Worm (Caenorhabditis elegans): ENCODE measurements around the gene F26G1.11.

The F26G1.11 gene

ce11 chrII:4797071-4797470, 20.1 kb downstream of the F26G1.11 start, which contains the start of gene C33F10.14:
Gene C33F10.14, plus strand, starts transcription at chrII:4797371.
- TF ChIP-seq T22C8.4 (GFP tag; IDR thresholded peaks at IDR 0.05) (no peak), tab-1 (GFP tag; IDR thresholded peaks at IDR 0.05) (no peak), flt-1 (GFP tag; IDR thresholded peaks at IDR 0.05) (no peak)

- TF ChIP-seq cog-1 (tag; optimal IDR thresholded peaks at IDR 0.05): no peak
- TF ChIP-seq klf-2 (GFP tag; conservative IDR thresholded peaks at IDR 0.05): no peak
- no peak for TF ChIP-seq ztf-29 (GFP tag; IDR thresholded peaks at IDR 0.05)
- no peak for TF ChIP-seq tab-1 (GFP tag; IDR thresholded peaks at IDR 0.05)
- TF ChIP-seq ref-1 (GFP tag; conservative IDR thresholded peaks at IDR 0.05): no peak
- no peak for TF ChIP-seq med-1 (GFP tag; optimal IDR thresholded peaks at IDR 0.05; ENCODE audit: insufficient read depth)
- no peak for TF ChIP-seq ztf-23 (GFP tag; IDR thresholded peaks at IDR 0.05)
- TF ChIP-seq T22C8.4 (GFP tag; IDR thresholded peaks at IDR 0.05): no peak
These were observed 23.6 kb downstream of the F26G1.11 start for ce11 chrII:4800524-4800923.

- TF ChIP-seq ref-1 (GFP tag; conservative IDR thresholded peaks at IDR 0.05): no peak
- TF ChIP-seq cog-1 (tag; optimal IDR thresholded peaks at IDR 0.05): no peak
- no peak for TF ChIP-seq ztf-23 (GFP tag; IDR thresholded peaks at IDR 0.05)
- TF ChIP-seq ztf-29 (GFP tag; IDR thresholded peaks at IDR 0.05): no peak
- TF ChIP-seq klf-2 (GFP tag; conservative IDR thresholded peaks at IDR 0.05): no peak
- no peak for TF ChIP-seq T22C8.4 (GFP tag; IDR thresholded peaks at IDR 0.05)
- TF ChIP-seq med-1 (GFP tag; optimal IDR thresholded peaks at IDR 0.05; ENCODE audit: insufficient read depth): no peak
- TF ChIP-seq tab-1 (GFP tag; IDR thresholded peaks at IDR 0.05): no peak
- no peak for TF ChIP-seq flt-1 (GFP tag; IDR thresholded peaks at IDR 0.05)
These were observed 26.0 kb downstream of the F26G1.11 start for ce11 chrII:4802917-4803316.

- no peak for TF ChIP-seq med-1 (GFP tag; optimal IDR thresholded peaks at IDR 0.05; ENCODE audit: insufficient read depth)
- no peak for TF ChIP-seq flt-1 (GFP tag; IDR thresholded peaks at IDR 0.05)
- no peak for TF ChIP-seq cog-1 (tag; optimal IDR thresholded peaks at IDR 0.05)
- TF ChIP-seq ztf-23 (GFP tag; IDR thresholded peaks at IDR 0.05): no peak
These were observed 28.9 kb downstream of the F26G1.11 start for ce11 chrII:4805799-4806198.

- TF ChIP-seq ztf-29 (GFP tag; IDR thresholded peaks at IDR 0.05): no peak
- no peak for TF ChIP-seq tab-1 (GFP tag; IDR thresholded peaks at IDR 0.05)
- TF ChIP-seq ref-1 (GFP tag; conservative IDR thresholded peaks at IDR 0.05): no peak
- no peak for TF ChIP-seq med-1 (GFP tag; optimal IDR thresholded peaks at IDR 0.05; ENCODE audit: insufficient read depth)
- no peak for TF ChIP-seq klf-2 (GFP tag; conservative IDR thresholded peaks at IDR 0.05)
- TF ChIP-seq T22C8.4 (GFP tag; IDR thresholded peaks at IDR 0.05): no peak
- no peak for TF ChIP-seq ztf-23 (GFP tag; IDR thresholded peaks at IDR 0.05)
- TF ChIP-seq flt-1 (GFP tag; IDR thresholded peaks at IDR 0.05): no peak
- no peak for TF ChIP-seq cog-1 (tag; optimal IDR thresholded peaks at IDR 0.05)
These were observed 29.3 kb downstream of the F26G1.11 start for ce11 chrII:4806261-4806660.

ce11 chrII:4806726-4807125, 29.8 kb downstream of the F26G1.11 start:
- TF ChIP-seq cog-1 (tag; optimal IDR thresholded peaks at IDR 0.05): no peak
- no peak for TF ChIP-seq tab-1 (GFP tag; IDR thresholded peaks at IDR 0.05)
- no peak for TF ChIP-seq flt-1 (GFP tag; IDR thresholded peaks at IDR 0.05)
- no peak for TF ChIP-seq ztf-29 (GFP tag; IDR thresholded peaks at IDR 0.05)
- no peak for TF ChIP-seq T22C8.4 (GFP tag; IDR thresholded peaks at IDR 0.05)
- no peak for TF ChIP-seq klf-2 (GFP tag; conservative IDR thresholded peaks at IDR 0.05)
- no peak for TF ChIP-seq ref-1 (GFP tag; conservative IDR thresholded peaks at IDR 0.05)
- TF ChIP-seq ztf-23 (GFP tag; IDR thresholded peaks at IDR 0.05): no peak

ce11 chrII:4811986-4812385, 35.0 kb downstream of the F26G1.11 start, which contains the start of gene rig-6:
Gene rig-6, minus strand, starts transcription at chrII:4812086.
- TF ChIP-seq ztf-29 (GFP tag; IDR thresholded peaks at IDR 0.05) (no peak), klf-2 (GFP tag; conservative IDR thresholded peaks at IDR 0.05) (no peak), ref-1 (GFP tag; conservative IDR thresholded peaks at IDR 0.05) (no peak), cog-1 (tag; optimal IDR thresholded peaks at IDR 0.05) (no peak), tab-1 (GFP tag; IDR thresholded peaks at IDR 0.05) (no peak), flt-1 (GFP tag; IDR thresholded peaks at IDR 0.05) (no peak), ztf-23 (GFP tag; IDR thresholded peaks at IDR 0.05) (no peak), med-1 (GFP tag; optimal IDR thresholded peaks at IDR 0.05; ENCODE audit: insufficient read depth) (no peak), T22C8.4 (GFP tag; IDR thresholded peaks at IDR 0.05) (no peak)

- TF ChIP-seq T22C8.4 (GFP tag; IDR thresholded peaks at IDR 0.05) (no peak), tab-1 (GFP tag; IDR thresholded peaks at IDR 0.05) (no peak), med-1 (GFP tag; optimal IDR thresholded peaks at IDR 0.05; ENCODE audit: insufficient read depth) (no peak)
These were observed 38.4 kb downstream of the F26G1.11 start for ce11 chrII:4815356-4815755.

ce11 chrII:4818780-4819179, 41.8 kb downstream of the F26G1.11 start:
- TF ChIP-seq klf-2 (GFP tag; conservative IDR thresholded peaks at IDR 0.05) (no peak), flt-1 (GFP tag; IDR thresholded peaks at IDR 0.05) (no peak), med-1 (GFP tag; optimal IDR thresholded peaks at IDR 0.05; ENCODE audit: insufficient read depth) (no peak), tab-1 (GFP tag; IDR thresholded peaks at IDR 0.05) (no peak), T22C8.4 (GFP tag; IDR thresholded peaks at IDR 0.05) (no peak), ztf-29 (GFP tag; IDR thresholded peaks at IDR 0.05) (no peak), ref-1 (GFP tag; conservative IDR thresholded peaks at IDR 0.05) (no peak)

- TF ChIP-seq ztf-29 (GFP tag; IDR thresholded peaks at IDR 0.05) (no peak), flt-1 (GFP tag; IDR thresholded peaks at IDR 0.05) (no peak), klf-2 (GFP tag; conservative IDR thresholded peaks at IDR 0.05) (no peak), tab-1 (GFP tag; IDR thresholded peaks at IDR 0.05) (no peak), ztf-23 (GFP tag; IDR thresholded peaks at IDR 0.05) (no peak), med-1 (GFP tag; optimal IDR thresholded peaks at IDR 0.05; ENCODE audit: insufficient read depth) (no peak)
These were observed 44.8 kb downstream of the F26G1.11 start, which contains the start of gene lact-5 for ce11 chrII:4821739-4822138. Gene lact-5, minus strand, starts transcription at chrII:4821739.

- no peak for TF ChIP-seq flt-1 (GFP tag; IDR thresholded peaks at IDR 0.05)
- no peak for TF ChIP-seq T22C8.4 (GFP tag; IDR thresholded peaks at IDR 0.05)
- TF ChIP-seq ztf-29 (GFP tag; IDR thresholded peaks at IDR 0.05): no peak
- no peak for TF ChIP-seq tab-1 (GFP tag; IDR thresholded peaks at IDR 0.05)
- TF ChIP-seq ztf-23 (GFP tag; IDR thresholded peaks at IDR 0.05): no peak
- no peak for TF ChIP-seq med-1 (GFP tag; optimal IDR thresholded peaks at IDR 0.05; ENCODE audit: insufficient read depth)
- TF ChIP-seq ref-1 (GFP tag; conservative IDR thresholded peaks at IDR 0.05): no peak
- no peak for TF ChIP-seq cog-1 (tag; optimal IDR thresholded peaks at IDR 0.05)
- no peak for TF ChIP-seq klf-2 (GFP tag; conservative IDR thresholded peaks at IDR 0.05)
These were observed 45.7 kb downstream of the F26G1.11 start for ce11 chrII:4822610-4823009.
